Fruit fly (Drosophila melanogaster) whole organism, larva: ENCODE measurements around the gene CG17744.

Source experiments
- noc ChIP-seq: fragments of 200-800 bp; sonication (Bioruptor generic); optimal IDR thresholded peaks from 3 replicates; lab custom pipeline; 2019; ENCODE audit warnings: missing biosample characterization, mild to moderate bottlenecking, missing genetic modification characterization, moderate library complexity

CG17744 gene

DNA sequence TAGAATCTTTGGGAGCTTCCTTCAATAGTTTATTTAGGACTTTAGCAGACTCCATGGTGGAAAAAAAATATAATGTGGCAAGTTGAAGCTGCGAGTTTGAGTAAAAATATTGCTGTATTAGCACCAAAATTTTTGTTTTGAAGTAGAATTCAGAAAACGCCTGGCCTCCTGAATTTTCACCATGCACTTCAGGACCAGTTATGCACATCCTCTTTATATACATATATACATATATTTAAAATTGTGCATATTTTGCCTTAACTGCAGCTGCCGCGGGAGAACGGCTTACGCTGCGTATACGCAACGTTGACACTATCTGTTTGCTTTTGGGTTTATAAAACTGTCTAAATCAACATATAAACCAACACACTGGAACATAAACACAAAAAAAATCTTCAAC lies at the start of gene CG17744:
TSS of gene CG17744 (minus strand) at position 101 of the 400 bp plus-strand sequence.
- TF ChIP-seq noc (tag; lab: Kevin White, UChicago): no peak

DNA sequence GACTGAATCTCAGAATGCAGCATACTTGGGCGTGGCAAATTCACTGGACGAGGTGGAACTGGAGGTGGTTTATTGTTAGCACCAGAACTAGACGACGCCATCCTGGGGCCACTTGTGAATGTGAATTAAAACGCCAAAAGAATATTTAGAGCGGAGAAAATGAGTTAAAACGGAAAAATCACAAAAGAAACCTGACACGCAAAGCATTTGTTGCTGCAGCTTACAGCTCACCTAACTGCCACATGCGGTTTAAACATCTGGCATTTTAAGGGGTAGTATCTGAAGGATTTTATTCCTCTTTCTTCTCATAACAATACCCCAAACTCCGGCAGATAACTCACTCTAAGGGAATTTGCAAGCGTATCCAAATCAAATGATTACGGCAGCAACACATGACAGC lies 48.6 kb upstream of the CG17744 start, which contains the start of gene CG34030:
TSS of gene CG34030 (minus strand) at position 101 of the 400 bp plus-strand sequence.
- TF ChIP-seq noc (tag; lab: Kevin White, UChicago): no peak

DNA sequence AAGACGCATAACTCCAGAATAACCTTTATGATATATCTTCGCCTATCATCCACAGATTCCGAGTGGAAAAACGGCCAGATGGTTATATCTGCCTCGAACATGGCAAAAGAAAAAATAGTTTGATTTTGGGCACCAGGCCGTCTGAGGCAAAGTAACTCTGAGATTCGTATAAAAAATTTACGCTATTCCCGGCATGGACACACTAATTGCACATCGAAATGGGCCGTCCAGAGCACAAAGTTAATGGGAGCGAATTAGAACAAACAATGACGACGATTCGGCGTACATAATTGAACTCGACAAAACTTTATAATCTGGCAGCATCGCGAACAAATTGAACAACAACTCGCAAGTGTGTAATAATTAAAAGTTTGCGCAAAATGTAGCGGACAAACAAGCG lies 42.5 kb upstream of the CG17744 start, which contains the start of gene CG32391:
TSS of gene CG32391 (minus strand) at position 101 of the 400 bp plus-strand sequence.
- no peak for TF ChIP-seq noc (tag; lab: Kevin White, UChicago)

DNA sequence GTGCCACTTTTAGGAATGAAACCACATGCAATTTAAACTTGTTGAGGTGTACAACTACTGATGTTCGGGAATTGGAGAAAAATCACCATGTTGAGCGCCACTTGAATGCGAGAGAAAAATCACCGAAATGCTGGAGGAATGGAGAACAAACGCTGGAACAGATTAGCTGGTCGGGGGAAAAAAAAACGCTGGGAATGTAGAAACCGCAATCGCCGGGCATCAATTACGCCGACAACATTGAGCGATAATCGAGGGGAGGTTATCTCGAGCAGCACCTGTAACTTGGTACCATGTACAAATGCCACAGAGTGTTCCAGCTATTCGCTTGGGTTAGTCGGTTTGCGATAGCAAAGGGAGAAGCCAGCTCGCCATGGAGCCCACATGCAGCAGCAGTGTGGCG lies 39.4 kb upstream of the CG17744 start, which contains the start of gene CG14823:
TSS of gene CG14823 (plus strand) at position 301 of the 400 bp plus-strand sequence.
- TF ChIP-seq noc (tag; lab: Kevin White, UChicago): no peak

DNA sequence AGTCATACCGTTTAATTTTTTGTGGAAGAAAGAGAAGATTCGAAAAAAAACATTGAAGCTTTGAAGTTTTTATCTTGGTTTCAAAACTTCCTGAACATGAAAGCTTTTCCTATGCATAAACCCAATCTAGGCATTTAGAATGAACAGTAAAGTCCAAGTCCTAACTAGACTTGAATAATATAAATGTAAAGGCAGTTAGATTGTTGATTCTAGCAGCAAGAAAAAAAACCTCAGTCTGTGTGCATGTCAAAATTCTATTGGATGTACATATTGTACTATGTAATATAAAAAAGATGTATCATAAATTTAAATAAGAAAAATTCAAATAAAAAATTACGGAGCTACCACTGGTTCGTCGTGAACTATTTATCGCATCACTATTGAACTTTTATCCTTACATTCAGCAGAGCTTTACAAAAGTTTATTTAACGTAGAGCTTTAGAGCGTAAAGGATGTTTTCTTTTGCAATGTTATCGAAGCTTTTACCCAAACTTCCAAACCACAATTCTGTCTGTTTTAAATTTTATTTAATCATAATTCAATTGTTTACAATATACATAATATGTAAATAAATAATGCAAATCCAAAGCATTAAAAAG lies 31.9 kb upstream of the CG17744 start:
- no peak for TF ChIP-seq noc (tag; lab: Kevin White, UChicago)

DNA sequence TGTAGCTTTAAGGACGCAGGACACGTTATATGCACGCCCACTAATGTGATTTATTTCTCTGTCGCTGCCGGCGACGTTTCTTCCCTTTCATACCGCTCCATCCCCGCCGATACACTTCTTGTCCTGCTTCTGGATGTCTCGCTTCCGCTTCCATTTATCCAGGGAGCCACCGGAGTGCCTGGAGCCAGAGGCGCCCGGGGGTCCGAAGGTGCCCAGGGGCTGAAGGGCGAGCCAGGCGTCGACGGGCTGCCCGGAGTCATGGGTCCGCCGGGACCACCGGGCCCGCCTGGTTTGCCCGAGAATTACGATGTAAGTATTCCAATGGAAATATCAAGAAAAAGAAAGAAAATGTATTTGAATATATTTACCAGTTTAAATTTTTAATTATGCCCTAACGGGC lies 11.2 kb upstream of the CG17744 start:
- TF ChIP-seq noc (tag; lab: Kevin White, UChicago): no peak

DNA sequence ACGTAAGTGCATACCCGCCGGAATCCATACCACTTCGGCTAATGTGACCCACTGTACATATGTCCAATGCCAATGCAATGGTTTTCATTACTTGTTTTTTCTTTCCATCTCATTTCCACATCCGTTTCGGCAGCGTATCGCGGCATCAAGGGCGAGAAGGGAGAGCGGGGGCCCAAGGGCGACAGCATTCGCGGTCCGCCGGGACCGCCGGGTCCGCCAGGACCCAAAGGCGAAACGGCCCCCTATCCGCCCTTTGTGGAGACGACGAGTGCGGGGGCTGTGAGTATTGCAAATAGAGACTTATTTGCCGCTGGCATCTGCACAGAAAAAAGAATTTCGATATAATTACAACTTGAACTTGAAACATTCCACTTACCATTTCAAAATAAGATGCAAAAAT lies 8.4 kb upstream of the CG17744 start:
- TF ChIP-seq noc (tag; lab: Kevin White, UChicago): no peak

DNA sequence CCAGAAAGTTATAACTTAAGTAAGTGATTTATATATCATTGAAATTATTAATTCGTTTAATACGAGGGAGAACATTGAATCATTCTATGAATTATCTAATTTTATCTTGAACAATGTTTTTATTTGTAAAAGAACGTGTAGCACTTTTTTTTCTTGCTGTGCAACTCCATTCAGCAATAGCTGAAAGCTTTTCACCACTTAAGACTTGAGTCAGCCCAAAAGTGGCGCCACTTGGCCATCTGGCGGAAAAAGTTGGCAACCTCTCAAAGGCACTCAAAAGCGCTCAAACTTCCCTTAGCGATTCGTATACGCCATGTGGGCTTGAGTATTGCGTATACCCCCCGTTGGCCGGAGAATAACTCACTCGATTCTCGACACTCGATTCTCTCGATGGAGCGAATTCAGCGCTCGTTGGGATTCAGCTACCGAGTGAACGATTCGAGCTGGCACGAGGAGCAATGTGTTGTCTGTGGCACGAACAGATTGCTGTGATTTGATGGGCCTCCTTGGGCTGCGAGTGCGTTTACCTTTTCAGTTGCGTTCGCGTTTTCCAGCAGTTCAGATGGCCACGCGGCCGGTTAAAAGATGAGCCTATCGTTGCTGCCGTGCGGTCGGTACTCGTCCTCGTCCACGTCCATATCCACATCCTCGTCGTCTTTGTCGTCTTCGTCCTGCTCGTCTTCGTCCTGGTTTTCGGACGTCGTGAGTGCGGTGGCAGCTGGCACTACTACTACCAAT lies 12.9 kb downstream of the CG17744 start:
- TF ChIP-seq noc (tag; lab: Kevin White, UChicago): no peak

DNA sequence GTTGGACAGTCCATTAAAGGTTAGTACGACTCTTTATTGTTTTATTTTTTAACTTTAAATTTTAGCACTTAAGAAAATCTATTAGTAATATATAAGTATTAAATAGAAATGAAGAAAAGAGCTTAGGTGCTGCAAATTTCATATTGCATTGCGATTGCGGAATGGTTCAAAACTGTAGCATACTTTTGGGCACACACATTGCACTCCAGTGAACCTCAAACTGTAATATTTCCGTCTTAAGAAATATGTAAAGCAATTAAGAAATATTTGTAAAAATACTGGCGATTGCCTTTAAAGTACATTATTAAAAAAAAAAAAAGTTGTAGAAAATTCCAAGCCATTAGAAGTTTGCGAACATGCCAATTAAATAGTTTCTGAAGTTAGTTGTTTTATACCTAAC lies 14.3 kb downstream of the CG17744 start:
- TF ChIP-seq noc (tag; lab: Kevin White, UChicago): no peak

DNA sequence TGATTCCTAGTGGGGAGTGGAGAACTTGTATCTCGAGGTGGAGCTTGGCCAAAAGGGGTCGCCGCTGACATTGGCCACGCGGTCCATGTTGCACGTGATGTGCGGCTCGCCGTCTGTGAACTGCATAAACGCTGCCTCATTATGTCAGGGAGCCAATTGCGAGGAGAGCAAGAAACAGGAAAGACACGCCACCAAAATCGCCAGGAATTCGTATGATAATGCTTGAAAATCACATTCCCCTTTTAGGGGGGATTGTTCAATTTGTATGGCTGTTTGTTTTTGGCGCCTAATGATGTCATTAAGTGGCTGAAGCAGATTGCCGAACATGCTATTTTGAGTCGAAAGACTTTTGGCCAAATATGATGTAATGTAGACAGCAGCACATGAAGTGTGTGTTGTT lies 16.7 kb downstream of the CG17744 start:
- no peak for TF ChIP-seq noc (tag; lab: Kevin White, UChicago)

DNA sequence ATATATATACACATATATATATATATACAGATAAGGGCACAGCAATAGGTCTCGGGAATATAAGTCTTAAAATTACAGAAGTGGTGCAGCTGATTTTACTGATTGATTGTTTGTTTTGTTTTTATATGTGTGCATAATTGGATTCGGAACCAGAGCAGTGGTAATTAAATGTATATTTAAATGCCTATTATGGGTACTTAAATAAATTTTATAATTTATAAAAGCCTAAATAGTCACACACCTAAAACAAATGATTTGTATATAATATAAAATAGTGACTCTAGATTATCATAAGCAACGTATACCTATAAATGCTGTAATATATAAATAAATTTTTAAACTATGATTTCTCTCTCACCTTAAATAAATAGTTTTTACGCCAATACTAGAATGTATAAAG lies 17.2 kb downstream of the CG17744 start:
- no peak for TF ChIP-seq noc (tag; lab: Kevin White, UChicago)

DNA sequence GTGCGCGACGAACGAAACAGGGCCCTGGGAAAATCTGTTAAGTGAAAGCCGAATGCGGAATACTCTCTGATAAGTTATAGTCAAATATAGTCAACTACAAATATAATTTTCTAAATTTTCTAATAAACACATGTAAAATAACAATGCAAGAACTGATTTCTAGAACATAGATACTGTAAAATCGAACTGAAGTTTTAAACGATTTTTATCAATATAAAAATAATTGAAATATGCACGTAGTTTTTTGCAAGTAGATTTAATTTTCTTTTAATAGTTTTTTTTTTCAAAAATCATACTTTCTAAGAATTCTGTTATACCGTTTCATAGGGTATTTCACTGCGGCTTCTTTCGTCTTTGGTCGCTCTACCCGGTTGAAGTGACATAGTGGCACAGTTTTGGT lies 18.2 kb downstream of the CG17744 start:
- TF ChIP-seq noc (tag; lab: Kevin White, UChicago): peak; percentile 27

DNA sequence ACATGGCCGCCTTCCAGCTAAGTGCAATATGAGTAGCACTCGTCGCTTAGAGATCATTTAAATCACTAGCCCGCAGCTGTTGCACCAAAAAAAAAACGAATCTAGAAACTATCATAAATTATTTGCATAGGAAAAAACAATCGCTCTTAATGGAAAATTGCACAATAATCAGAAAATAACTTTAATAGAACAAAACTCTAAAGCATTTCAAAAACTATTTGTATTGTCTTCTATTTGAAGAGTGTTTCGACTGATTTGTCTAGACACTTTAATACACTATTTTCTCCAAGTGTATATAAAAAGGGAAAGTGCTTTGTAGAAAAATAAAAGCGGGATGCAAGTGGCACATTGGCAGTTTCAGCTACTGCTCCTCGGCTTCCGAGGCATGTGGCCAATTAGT lies 20.2 kb downstream of the CG17744 start:
- TF ChIP-seq noc (tag; lab: Kevin White, UChicago): no peak

DNA sequence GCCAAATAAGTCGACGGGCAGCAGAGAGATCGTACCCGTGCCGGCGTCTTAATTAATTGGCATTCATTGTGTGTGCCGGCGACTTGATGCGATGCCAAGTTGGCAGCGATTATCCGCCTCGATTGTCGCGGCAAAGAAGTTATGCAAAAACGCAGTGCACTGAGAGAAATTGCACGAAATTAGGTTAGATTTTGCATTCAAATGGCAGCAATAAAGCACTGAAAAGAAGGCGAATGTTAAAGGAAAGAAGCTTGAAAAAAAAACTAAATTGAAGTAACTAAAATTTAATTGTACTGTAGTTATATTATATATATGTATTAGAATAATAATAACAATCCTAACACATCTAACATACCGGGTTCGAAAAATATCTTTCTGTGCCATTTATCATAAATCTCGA lies 23.5 kb downstream of the CG17744 start:
- TF ChIP-seq noc (tag; lab: Kevin White, UChicago): no peak

DNA sequence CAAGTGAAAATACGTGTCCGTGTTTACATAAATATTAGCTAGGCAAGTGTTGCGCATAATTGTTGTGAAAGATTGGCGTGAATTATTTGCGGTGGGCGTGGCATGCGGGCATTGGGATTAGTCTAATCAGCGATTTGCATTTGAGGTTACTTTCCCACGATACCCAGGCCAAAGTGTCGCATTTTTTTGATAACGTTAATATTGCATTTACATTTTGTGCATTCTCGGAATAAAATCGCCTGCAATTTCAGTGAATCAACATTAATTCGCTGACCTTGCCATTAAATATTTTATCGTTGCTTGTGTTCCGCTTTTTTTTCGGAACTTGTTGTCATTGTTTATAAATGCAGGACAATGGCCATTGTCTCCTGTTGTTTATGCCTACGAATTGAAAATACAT lies 24.2 kb downstream of the CG17744 start:
- TF ChIP-seq noc (tag; lab: Kevin White, UChicago): no peak

DNA sequence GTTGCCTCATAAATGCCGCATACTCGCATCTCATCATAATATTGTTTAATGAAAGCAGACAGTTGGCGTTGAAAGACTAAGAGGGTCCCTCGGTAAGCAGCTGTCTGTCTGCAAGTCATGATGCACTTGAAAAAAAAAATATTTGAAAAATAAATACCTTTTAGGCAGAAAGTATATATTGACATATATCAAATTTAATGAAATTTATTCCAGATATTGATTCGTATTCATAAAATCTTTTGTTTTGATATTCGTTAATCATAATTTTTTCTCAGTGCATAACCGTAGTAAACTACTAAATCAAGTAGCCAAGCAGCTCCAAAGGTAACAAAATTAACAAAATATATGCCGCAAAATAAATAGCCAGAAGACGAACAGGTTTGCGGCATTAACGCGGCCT lies 24.7 kb downstream of the CG17744 start:
- TF ChIP-seq noc (tag; lab: Kevin White, UChicago): no peak

DNA sequence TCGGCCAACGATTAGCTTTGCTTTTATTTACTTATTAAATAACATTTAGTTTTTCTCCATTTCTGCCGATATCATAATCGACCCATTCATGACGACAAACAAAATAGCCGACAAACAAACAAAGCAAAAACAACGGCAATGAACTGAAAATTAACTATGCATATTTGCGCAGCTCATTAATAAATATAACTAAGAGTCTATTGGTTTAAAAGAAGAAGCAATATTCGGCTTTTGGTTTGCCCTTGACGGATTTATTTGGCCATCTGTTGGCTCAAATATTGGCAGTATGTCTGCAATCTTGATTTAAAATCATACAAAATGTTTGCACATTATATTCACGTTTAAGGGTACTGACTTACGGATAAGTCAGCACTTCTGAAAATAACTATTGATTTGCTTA lies 26.6 kb downstream of the CG17744 start:
- TF ChIP-seq noc (tag; lab: Kevin White, UChicago): no peak
